Fruit fly (Drosophila melanogaster): ENCODE results near the gene CG8064.
A peak's percentile ranks its signal among the peaks of the same experiment; 100 is the strongest.

Gene CG8064

dm6 chr3R:18311368-18311919 lies 28.0 kb downstream of the CG8064 start:
- peak; percentile 75 for TF ChIP-seq Dif (GFP tag; optimal IDR thresholded peaks at IDR 0.05; ENCODE audit: partially characterized antibody)
- peak; percentile 80 for TF ChIP-seq Sp1 (GFP tag; optimal IDR thresholded peaks at IDR 0.05)
- peak; percentile 27 for TF ChIP-seq woc (GFP tag; optimal IDR thresholded peaks at IDR 0.05)
- TF ChIP-seq fru (GFP tag; optimal IDR thresholded peaks at IDR 0.05), result peak; percentile 23
- TF ChIP-seq ey (GFP tag; optimal IDR thresholded peaks at IDR 0.05), result no peak
- TF ChIP-seq brk (GFP tag; optimal IDR thresholded peaks at IDR 0.05), result no peak
- peak; percentile 60 for TF ChIP-seq HLH106 (tag; optimal IDR thresholded peaks at IDR 0.05)
- TF ChIP-seq CrebA (GFP tag; optimal IDR thresholded peaks at IDR 0.05; ENCODE audit: borderline replicate concordance), result no peak
- TF ChIP-seq GATAd (GFP tag; optimal IDR thresholded peaks at IDR 0.05), result no peak
- TF ChIP-seq OdsH (GFP tag; optimal IDR thresholded peaks at IDR 0.05), result peak; percentile 25
- no peak for TF ChIP-seq br (GFP tag; optimal IDR thresholded peaks at IDR 0.05)
- peak in 1 of 2 experiments; percentile 46 for TF ChIP-seq dl (GFP tag; optimal IDR thresholded peaks at IDR 0.05; ENCODE audit: insufficient read depth in 1 of 2, partially characterized antibody in 2 of 2)
- peak; percentile 92 for TF ChIP-seq jim (GFP tag; optimal IDR thresholded peaks at IDR 0.05)
- TF ChIP-seq foxo (GFP tag; optimal IDR thresholded peaks at IDR 0.05), result peak in 1 of 2 experiments; percentile 52
- TF ChIP-seq psq (GFP tag; optimal IDR thresholded peaks at IDR 0.05), result peak; percentile 67
- no peak for TF ChIP-seq CG32264 (GFP tag; optimal IDR thresholded peaks at IDR 0.05)
- TF ChIP-seq rgr (GFP tag; optimal IDR thresholded peaks at IDR 0.05), result peak; percentile 11
- peak; percentile 73 for TF ChIP-seq Hr83 (GFP tag; optimal IDR thresholded peaks at IDR 0.05; ENCODE audit: poor library complexity, severe bottlenecking)
- no peak for TF ChIP-seq usp (GFP tag; optimal IDR thresholded peaks at IDR 0.05)

dm6 chr3R:18312761-18313160 lies 29.3 kb downstream of the CG8064 start:
- no peak for TF ChIP-seq Sp1 (GFP tag; optimal IDR thresholded peaks at IDR 0.05)
- no peak for TF ChIP-seq Rel (GFP tag; optimal IDR thresholded peaks at IDR 0.05)
- TF ChIP-seq Rel (tag; optimal IDR thresholded peaks at IDR 0.05), result peak; percentile 20

- TF ChIP-seq CrebA (GFP tag; optimal IDR thresholded peaks at IDR 0.05; ENCODE audit: borderline replicate concordance) (no peak), Dif (GFP tag; optimal IDR thresholded peaks at IDR 0.05; ENCODE audit: partially characterized antibody) (peak; percentile 2), psq (GFP tag; optimal IDR thresholded peaks at IDR 0.05) (no peak), br (GFP tag; optimal IDR thresholded peaks at IDR 0.05) (no peak), Jra (GFP tag; optimal IDR thresholded peaks at IDR 0.05) (no peak), Dfd (GFP tag; optimal IDR thresholded peaks at IDR 0.05) (peak; percentile 58), dmrt93B (GFP tag; optimal IDR thresholded peaks at IDR 0.05) (no peak), dl (GFP tag; optimal IDR thresholded peaks at IDR 0.05; ENCODE audit: insufficient read depth in 1 of 2, partially characterized antibody in 2 of 2) (no peak), foxo (GFP tag; optimal IDR thresholded peaks at IDR 0.05) (no peak), Vsx2 (GFP tag; optimal IDR thresholded peaks at IDR 0.05; ENCODE audit: partially characterized antibody) (no peak), lola (GFP tag; optimal IDR thresholded peaks at IDR 0.05) (no peak), usp (GFP tag; optimal IDR thresholded peaks at IDR 0.05) (no peak), OdsH (GFP tag; optimal IDR thresholded peaks at IDR 0.05) (no peak)
Measured at dm6 chr3R:18314320-18314719, 30.9 kb downstream of the CG8064 start, which contains the start of gene PKD. Gene PKD (minus strand): TSS chr3R:18314407.

dm6 chr3R:18314824-18315690 lies 31.6 kb downstream of the CG8064 start:
- TF ChIP-seq tai (GFP tag; optimal IDR thresholded peaks at IDR 0.05) (no peak), pan (optimal IDR thresholded peaks at IDR 0.05) (no peak), Abd-B (GFP tag; optimal IDR thresholded peaks at IDR 0.05) (no peak), dl (GFP tag; optimal IDR thresholded peaks at IDR 0.05; ENCODE audit: insufficient read depth in 1 of 2, partially characterized antibody in 2 of 2) (no peak), CG9705 (GFP tag; optimal IDR thresholded peaks at IDR 0.05) (no peak), Sp1 (GFP tag; optimal IDR thresholded peaks at IDR 0.05) (no peak), psq (GFP tag; optimal IDR thresholded peaks at IDR 0.05) (no peak), usp (GFP tag; optimal IDR thresholded peaks at IDR 0.05) (no peak), Jra (GFP tag; optimal IDR thresholded peaks at IDR 0.05) (no peak), Dif (GFP tag; optimal IDR thresholded peaks at IDR 0.05; ENCODE audit: partially characterized antibody) (no peak), ey (GFP tag; optimal IDR thresholded peaks at IDR 0.05) (no peak), rgr (GFP tag; optimal IDR thresholded peaks at IDR 0.05) (no peak), Hr83 (GFP tag; optimal IDR thresholded peaks at IDR 0.05; ENCODE audit: poor library complexity, severe bottlenecking) (no peak), GATAd (GFP tag; optimal IDR thresholded peaks at IDR 0.05) (no peak)

Measured in whole organism, wandering third instar larva.